Fruit fly (Drosophila melanogaster) whole organism, embryonic: ENCODE measurements around the gene Wdr33.

ENCODE experiments used
- B-H1 ChIP-seq: fragments of 200-800 bp; sonication (Bioruptor generic); IDR thresholded peaks from 3 replicates; pipeline ENCODE4 v1.3.6; 2022; ENCODE audit warnings: missing biosample characterization, missing genetic modification characterization
- BEAF-32 ChIP-seq: fragments of 200-800 bp; sonication (Bioruptor generic); optimal IDR thresholded peaks from 3 replicates; lab custom pipeline; 2017; ENCODE audit warnings: missing biosample characterization, missing genetic modification characterization, mild to moderate bottlenecking, moderate library complexity, missing genetic modification reagents
- CG10366 ChIP-seq: fragments of 200-800 bp; sonication (Bioruptor generic); IDR thresholded peaks from 2 replicates; pipeline ENCODE4 v1.3.6; 2022; ENCODE audit warnings: missing biosample characterization, missing genetic modification characterization
- CG11085 ChIP-seq: fragments of 200-800 bp; sonication (Bioruptor generic); IDR thresholded peaks from 2 replicates; pipeline ENCODE4 v1.3.6; 2022; ENCODE audit warnings: missing biosample characterization, missing genetic modification characterization
- CG12769 ChIP-seq: fragments of 200-800 bp; sonication (Bioruptor generic); optimal IDR thresholded peaks from 2 replicates; lab custom pipeline; 2019; ENCODE audit warnings: missing biosample characterization, mild to moderate bottlenecking, missing genetic modification characterization, moderate library complexity
- CG13775 ChIP-seq: fragments of 200-800 bp; sonication (Bioruptor generic); optimal IDR thresholded peaks from 3 replicates; lab custom pipeline; 2017; ENCODE audit warnings: missing biosample characterization, mild to moderate bottlenecking, missing genetic modification characterization
- CG15011 ChIP-seq: fragments of 200-800 bp; sonication (Bioruptor generic); optimal IDR thresholded peaks from 3 replicates; lab custom pipeline; 2018; ENCODE audit warnings: missing biosample characterization, mild to moderate bottlenecking, missing genetic modification characterization
- CG17328 ChIP-seq: fragments of 200-800 bp; sonication (Bioruptor generic); IDR thresholded peaks from 2 replicates; pipeline ENCODE4 v1.3.6; 2022; ENCODE audit warnings: missing biosample characterization, missing genetic modification characterization
- CG17361 ChIP-seq: fragments of 200-800 bp; sonication (Bioruptor generic); IDR thresholded peaks from 3 replicates; pipeline ENCODE4 v1.3.6; 2022; ENCODE audit warnings: missing biosample characterization, missing genetic modification characterization
- CG17568 ChIP-seq: fragments of 200-800 bp; sonication (Bioruptor generic); optimal IDR thresholded peaks from 2 replicates; lab custom pipeline; 2018; ENCODE audit warnings: missing biosample characterization, mild to moderate bottlenecking, missing genetic modification characterization, moderate library complexity
- CG2712 ChIP-seq: fragments of 200-800 bp; optimal IDR thresholded peaks from 3 replicates; lab custom pipeline; 2019; ENCODE audit warnings: missing biosample characterization, mild to moderate bottlenecking, missing genetic modification characterization, moderate library complexity
- CG31224 ChIP-seq: fragments of 200-800 bp; sonication (Bioruptor generic); IDR thresholded peaks from 2 replicates; pipeline ENCODE4 v1.3.6; 2022; ENCODE audit warnings: missing biosample characterization, missing genetic modification characterization
- CG32772 ChIP-seq: fragments of 200-800 bp; sonication (Bioruptor generic); IDR thresholded peaks from 2 replicates; pipeline ENCODE4 v1.3.6; 2022; ENCODE audit warnings: missing biosample characterization, missing genetic modification characterization
- CG3847 ChIP-seq: fragments of 200-800 bp; sonication (Bioruptor generic); IDR thresholded peaks from 2 replicates; pipeline ENCODE4 v1.3.6; 2022; ENCODE audit warnings: missing biosample characterization, missing genetic modification characterization
- CG42726 ChIP-seq: fragments of 200-800 bp; sonication (Bioruptor generic); IDR thresholded peaks from 2 replicates; pipeline ENCODE4 v1.3.6; 2022; ENCODE audit warnings: missing biosample characterization, missing genetic modification characterization; ENCODE audit not compliant: partially characterized antibody
- CG4328 ChIP-seq: fragments of 200-800 bp; sonication (Bioruptor generic); optimal IDR thresholded peaks from 3 replicates; lab custom pipeline; 2017; ENCODE audit warnings: missing biosample characterization, missing genetic modification reagents, missing genetic modification characterization
- CG43689 ChIP-seq: fragments of 200-800 bp; sonication (Bioruptor generic); IDR thresholded peaks from 2 replicates; pipeline ENCODE4 v1.3.6; 2022; ENCODE audit warnings: missing biosample characterization, missing genetic modification characterization
- CG6272 ChIP-seq: fragments of 200-800 bp; sonication (Bioruptor generic); IDR thresholded peaks from 2 replicates; pipeline ENCODE4 v1.3.6; 2022; ENCODE audit warnings: missing biosample characterization, missing genetic modification characterization
- CG7745 ChIP-seq: fragments of 200-800 bp; sonication (Bioruptor generic); optimal IDR thresholded peaks from 2 replicates; lab custom pipeline; 2018; ENCODE audit warnings: missing biosample characterization, mild to moderate bottlenecking, missing genetic modification characterization, moderate library complexity
- CG7786 ChIP-seq: fragments of 200-800 bp; sonication (Bioruptor generic); optimal IDR thresholded peaks from 2 replicates; lab custom pipeline; 2016; ENCODE audit warnings: missing biosample characterization, missing genetic modification characterization
- CG9727 ChIP-seq: fragments of 200-800 bp; sonication (Bioruptor generic); optimal IDR thresholded peaks from 3 replicates; lab custom pipeline; 2017; ENCODE audit warnings: missing biosample characterization, mild to moderate bottlenecking, missing genetic modification characterization
- Doc2 ChIP-seq: fragments of 200-800 bp; sonication (Bioruptor generic); IDR thresholded peaks from 2 replicates; pipeline ENCODE4 v1.3.6; 2022; ENCODE audit warnings: missing biosample characterization, missing genetic modification characterization
- Drgx ChIP-seq: fragments of 200-800 bp; sonication (Bioruptor generic); IDR thresholded peaks from 2 replicates; pipeline ENCODE4 v1.3.6; 2022; ENCODE audit warnings: missing biosample characterization, missing genetic modification characterization
- E2f1 ChIP-seq: fragments of 200-800 bp; sonication (Bioruptor generic); IDR thresholded peaks from 2 replicates; pipeline ENCODE4 v1.3.6; 2022; ENCODE audit warnings: missing biosample characterization, missing genetic modification characterization
- Gsc ChIP-seq: fragments of 200-800 bp; sonication (Bioruptor generic); IDR thresholded peaks from 2 replicates; pipeline ENCODE4 v1.3.6; 2022; ENCODE audit warnings: missing biosample characterization, missing genetic modification characterization
- Gug ChIP-seq: fragments of 200-800 bp; sonication (Bioruptor generic); IDR thresholded peaks from 4 replicates; pipeline ENCODE4 v1.3.6; 2022; ENCODE audit warnings: missing biosample characterization, missing genetic modification characterization
- Hr3 ChIP-seq: fragments of 200-800 bp; sonication (Bioruptor generic); optimal IDR thresholded peaks from 3 replicates; lab custom pipeline; 2016; ENCODE audit warnings: missing biosample characterization, missing genetic modification characterization
- Lpt ChIP-seq: fragments of >200 bp; optimal IDR thresholded peaks from 2 replicates; lab custom pipeline; 2018; ENCODE audit warnings: missing biosample characterization, missing genetic modification characterization
- Mrtf ChIP-seq: fragments of 200-800 bp; sonication (Bioruptor generic); IDR thresholded peaks from 3 replicates; pipeline ENCODE4 v1.3.6; 2022; ENCODE audit warnings: missing biosample characterization, missing genetic modification characterization
- Ssrp ChIP-seq: fragments of 200-800 bp; sonication (Bioruptor generic); optimal IDR thresholded peaks from 2 replicates; lab custom pipeline; 2018; ENCODE audit warnings: missing biosample characterization, mild to moderate bottlenecking, missing genetic modification characterization, moderate library complexity
- Xbp1 ChIP-seq: fragments of 200-800 bp; sonication (Bioruptor generic); optimal IDR thresholded peaks from 3 replicates; lab custom pipeline; 2016; ENCODE audit warnings: missing biosample characterization, mild to moderate bottlenecking, missing genetic modification characterization
- amos ChIP-seq: fragments of 200-800 bp; sonication (Bioruptor generic); IDR thresholded peaks from 2 replicates; pipeline ENCODE4 v1.3.6; 2022; ENCODE audit warnings: missing biosample characterization, missing genetic modification characterization; ENCODE audit not compliant: partially characterized antibody
- bab2 ChIP-seq: fragments of 200-800 bp; sonication (Bioruptor generic); optimal IDR thresholded peaks from 2 replicates; lab custom pipeline; 2016; ENCODE audit warnings: missing biosample characterization, missing genetic modification characterization
- croc ChIP-seq: fragments of 200-800 bp; sonication (Bioruptor generic); conservative IDR thresholded peaks from 3 replicates; pipeline ENCODE4 v1.3.6; 2022; ENCODE audit warnings: missing biosample characterization, missing genetic modification characterization
- dm ChIP-seq: fragments of 200-800 bp; sonication (Bioruptor generic); optimal IDR thresholded peaks from 3 replicates; lab custom pipeline; 2016; ENCODE audit warnings: missing biosample characterization, missing genetic modification characterization
- gcm ChIP-seq: fragments of 200-800 bp; sonication (Bioruptor generic); optimal IDR thresholded peaks from 2 replicates; lab custom pipeline; 2019; ENCODE audit warnings: missing biosample characterization, mild to moderate bottlenecking, missing genetic modification characterization, moderate library complexity
- jumu ChIP-seq: fragments of 200-800 bp; sonication (Bioruptor generic); optimal IDR thresholded peaks from 3 replicates; lab custom pipeline; 2016; ENCODE audit warnings: missing biosample characterization, missing genetic modification characterization
- ken ChIP-seq: fragments of 200-800 bp; sonication (Bioruptor generic); IDR thresholded peaks from 3 replicates; pipeline ENCODE4 v1.3.6; 2022; ENCODE audit warnings: missing biosample characterization, missing genetic modification characterization
- lilli ChIP-seq: fragments of 200-800 bp; sonication (Bioruptor generic); optimal IDR thresholded peaks from 3 replicates; lab custom pipeline; 2016; ENCODE audit warnings: missing biosample characterization, missing genetic modification characterization
- luna ChIP-seq: fragments of 200-800 bp; sonication (Bioruptor generic); optimal IDR thresholded peaks from 2 replicates; lab custom pipeline; 2016; ENCODE audit warnings: missing biosample characterization, missing genetic modification characterization
- p53 ChIP-seq: fragments of 200-800 bp; sonication (Bioruptor generic); optimal IDR thresholded peaks from 2 replicates; lab custom pipeline; 2016; ENCODE audit warnings: missing biosample characterization, missing genetic modification characterization
- pb ChIP-seq: fragments of 200-800 bp; sonication (Bioruptor generic); optimal IDR thresholded peaks from 3 replicates; lab custom pipeline; 2016; ENCODE audit warnings: missing biosample characterization, missing genetic modification characterization
- pho ChIP-seq: fragments of 200-800 bp; sonication (Bioruptor generic); optimal IDR thresholded peaks from 2 replicates; lab custom pipeline; 2016; ENCODE audit warnings: missing biosample characterization, missing genetic modification characterization
- phol ChIP-seq: fragments of 200-800 bp; sonication (Bioruptor generic); optimal IDR thresholded peaks from 3 replicates; lab custom pipeline; 2018; ENCODE audit warnings: missing biosample characterization, mild to moderate bottlenecking, missing genetic modification characterization, moderate library complexity
- repo ChIP-seq: fragments of 200-800 bp; sonication (Bioruptor generic); optimal IDR thresholded peaks from 2 replicates; lab custom pipeline; 2016; ENCODE audit warnings: missing biosample characterization, missing genetic modification characterization
- rib ChIP-seq: fragments of 200-800 bp; sonication (Bioruptor generic); IDR thresholded peaks from 2 replicates; pipeline ENCODE4 v1.3.6; 2022; ENCODE audit warnings: missing biosample characterization, missing genetic modification characterization
- sc ChIP-seq, 3 experiments: fragments of >200 bp in 2 of 3; fragments of 200-800 bp in 1 of 3; sonication (Bioruptor generic) in 1 of 3; optimal IDR thresholded peaks; 2 replicates in 2 of 3; 3 replicates in 1 of 3; lab custom pipeline; 2017; ENCODE audit warnings: mild to moderate bottlenecking in 1 of 3, missing biosample characterization in 1 of 3, missing genetic modification characterization in 1 of 3, missing genetic modification reagents in 1 of 3
- tio ChIP-seq: fragments of 200-800 bp; sonication (Bioruptor generic); optimal IDR thresholded peaks from 2 replicates; lab custom pipeline; 2017; ENCODE audit warnings: missing biosample characterization, missing genetic modification characterization, inconsistent platforms
- tup ChIP-seq: fragments of 200-800 bp; sonication (Bioruptor generic); optimal IDR thresholded peaks from 2 replicates; lab custom pipeline; 2016; ENCODE audit warnings: missing biosample characterization, mild to moderate bottlenecking, missing genetic modification characterization, moderate library complexity
- usp ChIP-seq: fragments of >200 bp; optimal IDR thresholded peaks from 2 replicates; lab custom pipeline; 2017; ENCODE audit warnings: missing biosample characterization, missing genetic modification characterization
- yki ChIP-seq: fragments of >200 bp; optimal IDR thresholded peaks from 3 replicates; lab custom pipeline; 2018

Wdr33 gene

dm6 chr3R:5654692-5655181, 5.7 kb upstream of the Wdr33 start, which contains the start of the genes elm and MED27 (continued):
- TF ChIP-seq CG11085 (peak; percentile 91), repo (GFP tag; lab: Kevin White, UChicago) (peak; percentile 62), Xbp1 (GFP tag; lab: Kevin White, UChicago) (peak; percentile 98), CG9727 (GFP tag; lab: Kevin White, UChicago) (peak; percentile 94), yki (lab: Kevin White, UChicago) (no peak), CG6272 (GFP tag; lab: Robert Waterston, UW) (peak; percentile 98), pb (peak; percentile 75), Mrtf (GFP tag; lab: Robert Waterston, UW) (peak; percentile 87), luna (GFP tag; lab: Kevin White, UChicago) (peak; percentile 27), tio (GFP tag; lab: Kevin White, UChicago) (no peak), B-H1 (peak; percentile 91), sc (optimal IDR thresholded peaks at IDR 0.05; lab: Kevin White, UChicago) (no peak), sc (GFP tag; optimal IDR thresholded peaks at IDR 0.05; lab: Kevin White, UChicago) (peak; percentile 71), BEAF-32 (peak; percentile 99), dm (GFP tag; lab: Kevin White, UChicago) (peak; percentile 82), CG10366 (GFP tag; lab: Robert Waterston, UW) (peak; percentile 92), CG42726 (GFP tag; lab: Robert Waterston, UW) (peak; percentile 60; the same call in 1 of the 2 replicates), Doc2 (GFP tag; lab: Robert Waterston, UW) (peak; percentile 72), amos (GFP tag; lab: Robert Waterston, UW) (peak; percentile 91), CG13775 (peak; percentile 96), phol (tag; lab: Kevin White, UChicago) (peak; percentile 95), Gug (peak; percentile 96), E2f1 (GFP tag; lab: Robert Waterston, UW) (peak; percentile 92), CG7745 (no peak), Drgx (GFP tag; lab: Robert Waterston, UW) (peak; percentile 81), rib (GFP tag; lab: Robert Waterston, UW) (peak; percentile 91), usp (no peak), Hr3 (GFP tag; lab: Kevin White, UChicago) (peak; percentile 95), Gsc (GFP tag; lab: Robert Waterston, UW) (peak; percentile 82), CG7786 (GFP tag; lab: Kevin White, UChicago) (peak; percentile 91), CG17328 (GFP tag; lab: Robert Waterston, UW) (peak; percentile 82), CG17568 (no peak), CG12769 (tag; lab: Kevin White, UChicago) (peak; percentile 85), gcm (GFP tag; lab: Kevin White, UChicago) (peak; percentile 73), jumu (peak; percentile 94), croc (GFP tag; lab: Robert Waterston, UW) (peak; percentile 90), CG15011 (no peak), lilli (peak; percentile 98), Lpt (GFP tag; lab: Kevin White, UChicago) (no peak), CG3847 (peak; percentile 96), CG43689 (GFP tag; lab: Robert Waterston, UW) (0 out of 2 replicates have a peak, but pooled peaks have one; percentile 52), CG17361 (GFP tag; lab: Robert Waterston, UW) (peak; percentile 95), bab2 (peak; percentile 96), ken (GFP tag; lab: Robert Waterston, UW) (peak; percentile 94), CG32772 (GFP tag; lab: Robert Waterston, UW) (peak; percentile 95), p53 (GFP tag; lab: Kevin White, UChicago) (peak; percentile 63), pho (GFP tag; lab: Kevin White, UChicago) (peak; percentile 94), Ssrp (tag; lab: Kevin White, UChicago) (peak; percentile 94), tup (GFP tag; lab: Kevin White, UChicago) (peak; percentile 73), CG31224 (peak; percentile 87), CG2712 (tag; lab: Kevin White, UChicago) (peak; percentile 95), CG4328 (GFP tag; lab: Kevin White, UChicago) (peak; percentile 81)
